Worm (Caenorhabditis elegans): ENCODE results near the gene nspa-8.

The nspa-8 gene

ce11 chrV:14848510-14849206, 21.8 kb upstream of the nspa-8 start (continued):
- TF ChIP-seq zim-3 (tag; optimal IDR thresholded peaks at IDR 0.05) = peak; percentile 40
- no peak for TF ChIP-seq B0019.2 (GFP tag; conservative IDR thresholded peaks at IDR 0.05)
- TF ChIP-seq ztf-22 (GFP tag; optimal IDR thresholded peaks at IDR 0.05) = peak; percentile 61
- TF ChIP-seq madf-10 (tag; optimal IDR thresholded peaks at IDR 0.05) = peak; percentile 66
- TF ChIP-seq pbrm-1 (GFP tag; IDR thresholded peaks at IDR 0.05) = peak; percentile 72; the same call in 1 of the 2 replicates
- TF ChIP-seq hlh-12 (tag; optimal IDR thresholded peaks at IDR 0.05) = no peak
- TF ChIP-seq atf-7 (tag; optimal IDR thresholded peaks at IDR 0.05) = peak; percentile 60
- peak; percentile 68 for TF ChIP-seq unc-62 (GFP tag; optimal IDR thresholded peaks at IDR 0.05)
- TF ChIP-seq attf-5 (GFP tag; optimal IDR thresholded peaks at IDR 0.05) = peak; percentile 72
- TF ChIP-seq bed-2 (GFP tag; IDR thresholded peaks at IDR 0.05) = no peak
- TF ChIP-seq mcd-1 (GFP tag; IDR thresholded peaks at IDR 0.05) = 0 out of 2 replicates have a peak, but pooled peaks have one; percentile 17
- TF ChIP-seq K11D2.4 (GFP tag; IDR thresholded peaks at IDR 0.05) = peak; percentile 62
- peak; percentile 57 to 85 for TF ChIP-seq let-607 (tag; optimal IDR thresholded peaks at IDR 0.05)
- TF ChIP-seq hmg-1.2 (GFP tag; IDR thresholded peaks at IDR 0.05) = peak; percentile 47; the same call in 1 of the 2 replicates
- TF ChIP-seq snpc-4 (GFP tag; optimal IDR thresholded peaks at IDR 0.05) = no peak
- peak in 1 of 4 experiments; percentile 47 for TF ChIP-seq snpc-4 (tag; optimal IDR thresholded peaks at IDR 0.05)
- no peak for TF ChIP-seq Y95B8A.8 (GFP tag; IDR thresholded peaks at IDR 0.05)
- peak; percentile 52; the same call in 1 of the 2 replicates for TF ChIP-seq C06A6.2 (GFP tag; conservative IDR thresholded peaks at IDR 0.05)
- peak; percentile 19 for TF ChIP-seq lin-54 (GFP tag; optimal IDR thresholded peaks at IDR 0.05)

- TF ChIP-seq somi-1 (GFP tag; optimal IDR thresholded peaks at IDR 0.05) (peak; percentile 34), hmg-1.2 (GFP tag; IDR thresholded peaks at IDR 0.05) (peak; percentile 51; the same call in 1 of the 2 replicates), lin-54 (GFP tag; optimal IDR thresholded peaks at IDR 0.05) (peak; percentile 3), dox-1 (GFP tag; IDR thresholded peaks at IDR 0.05) (peak; percentile 30; the same call in 1 of the 2 replicates), Y67H2A.10 (GFP tag; conservative IDR thresholded peaks at IDR 0.05) (no peak), cebp-1 (GFP tag; IDR thresholded peaks at IDR 0.05) (no peak), cebp-1 (tag; optimal IDR thresholded peaks at IDR 0.05) (peak; percentile 50), ZK185.1 (tag; optimal IDR thresholded peaks at IDR 0.05; ENCODE audit: poor library complexity, severe bottlenecking) (no peak), nhr-90 (tag; optimal IDR thresholded peaks at IDR 0.05) (peak; percentile 14), K12H6.12 (tag; optimal IDR thresholded peaks at IDR 0.05) (peak; percentile 20), C06A6.2 (GFP tag; conservative IDR thresholded peaks at IDR 0.05) (peak; percentile 14; the same call in 1 of the 2 replicates), zfh-2 (GFP tag; conservative IDR thresholded peaks at IDR 0.05) (0 out of 2 replicates have a peak, but pooled peaks have one; percentile 14), ama-1 (optimal IDR thresholded peaks at IDR 0.05) (peak; percentile 51), ama-1 (GFP tag; optimal IDR thresholded peaks at IDR 0.05) (no peak), lin-35 (GFP tag; optimal IDR thresholded peaks at IDR 0.05) (no peak), hmg-20 (GFP tag; IDR thresholded peaks at IDR 0.05) (no peak), let-526 (GFP tag; IDR thresholded peaks at IDR 0.05) (0 out of 2 replicates have a peak, but pooled peaks have one; percentile 46), Y53G8AR.9 (GFP tag; conservative IDR thresholded peaks at IDR 0.05) (0 out of 2 replicates have a peak, but pooled peaks have one; percentile 19), chd-7 (tag; optimal IDR thresholded peaks at IDR 0.05) (peak; percentile 58), F33H1.4 (GFP tag; IDR thresholded peaks at IDR 0.05) (no peak), B0336.3 (GFP tag; IDR thresholded peaks at IDR 0.05) (0 out of 2 replicates have a peak, but pooled peaks have one; percentile 41), C17E4.6 (GFP tag; IDR thresholded peaks at IDR 0.05) (0 out of 2 replicates have a peak, but pooled peaks have one; percentile 35), madf-3 (GFP tag; IDR thresholded peaks at IDR 0.05) (0 out of 2 replicates have a peak, but pooled peaks have one; percentile 57)
Measured at ce11 chrV:14847291-14847915, 20.6 kb upstream of the nspa-8 start, which contains the start of gene ret-1. TSS of gene ret-1 (minus strand) at chrV:14847413.
